Fruit fly (Drosophila melanogaster) whole organism, embryonic: ENCODE data around the gene Gas8.

Experiments
- Adf1 ChIP-seq: fragments of 200-800 bp; sonication (Bioruptor generic); IDR thresholded peaks from 2 replicates; pipeline ENCODE4 v1.3.6; 2022; ENCODE audit warnings: missing biosample characterization, missing genetic modification characterization
- CG10274 ChIP-seq: fragments of 200-800 bp; sonication (Bioruptor generic); optimal IDR thresholded peaks from 3 replicates; lab custom pipeline; 2017; ENCODE audit warnings: missing biosample characterization, mild to moderate bottlenecking, missing genetic modification characterization
- CG10565 ChIP-seq: fragments of 200-800 bp; sonication (Bioruptor generic); optimal IDR thresholded peaks from 3 replicates; lab custom pipeline; 2016; ENCODE audit warnings: missing biosample characterization, mild to moderate bottlenecking, missing genetic modification characterization
- CG11456 ChIP-seq: fragments of 200-800 bp; sonication (Bioruptor generic); IDR thresholded peaks from 3 replicates; pipeline ENCODE4 v1.3.6; 2022; ENCODE audit warnings: missing biosample characterization, missing genetic modification characterization
- CG12104 ChIP-seq: fragments of 200-800 bp; sonication (Bioruptor generic); optimal IDR thresholded peaks from 3 replicates; lab custom pipeline; 2016; ENCODE audit warnings: missing biosample characterization, missing genetic modification characterization
- CG12219 ChIP-seq: fragments of 200-800 bp; sonication (Bioruptor generic); optimal IDR thresholded peaks from 3 replicates; lab custom pipeline; 2018; ENCODE audit warnings: missing biosample characterization, mild to moderate bottlenecking, missing genetic modification characterization
- CG1529 ChIP-seq: fragments of 200-800 bp; sonication (Bioruptor generic); optimal IDR thresholded peaks from 3 replicates; lab custom pipeline; 2018; ENCODE audit warnings: missing biosample characterization, missing genetic modification characterization
- CG15696 ChIP-seq: fragments of 200-800 bp; sonication (Bioruptor generic); optimal IDR thresholded peaks from 2 replicates; lab custom pipeline; 2019; ENCODE audit warnings: missing biosample characterization, mild to moderate bottlenecking, missing genetic modification characterization, moderate library complexity
- CG1603 ChIP-seq: fragments of 200-800 bp; sonication (Bioruptor generic); optimal IDR thresholded peaks from 2 replicates; lab custom pipeline; 2019; ENCODE audit warnings: missing biosample characterization, mild to moderate bottlenecking, missing genetic modification characterization, moderate library complexity
- CG1647 ChIP-seq: fragments of 200-800 bp; sonication (Bioruptor generic); optimal IDR thresholded peaks from 3 replicates; lab custom pipeline; 2016; ENCODE audit warnings: missing biosample characterization, missing genetic modification characterization
- CG16813 ChIP-seq: fragments of 200-800 bp; sonication (Bioruptor generic); IDR thresholded peaks from 3 replicates; pipeline ENCODE4 v1.3.6; 2022; ENCODE audit warnings: missing biosample characterization, missing genetic modification characterization; ENCODE audit not compliant: partially characterized antibody
- CG18764 ChIP-seq: fragments of 200-800 bp; sonication (Bioruptor generic); optimal IDR thresholded peaks from 3 replicates; lab custom pipeline; 2016; ENCODE audit warnings: missing biosample characterization, missing genetic modification characterization
- CG2712 ChIP-seq: fragments of 200-800 bp; optimal IDR thresholded peaks from 3 replicates; lab custom pipeline; 2019; ENCODE audit warnings: missing biosample characterization, mild to moderate bottlenecking, missing genetic modification characterization, moderate library complexity
- CG32767 ChIP-seq: fragments of 200-800 bp; sonication (Bioruptor generic); IDR thresholded peaks from 2 replicates; pipeline ENCODE4 v1.3.6; 2022; ENCODE audit warnings: missing biosample characterization, missing genetic modification characterization
- CG3847 ChIP-seq: fragments of 200-800 bp; sonication (Bioruptor generic); IDR thresholded peaks from 2 replicates; pipeline ENCODE4 v1.3.6; 2022; ENCODE audit warnings: missing biosample characterization, missing genetic modification characterization
- CG42726 ChIP-seq: fragments of 200-800 bp; sonication (Bioruptor generic); IDR thresholded peaks from 2 replicates; pipeline ENCODE4 v1.3.6; 2022; ENCODE audit warnings: missing biosample characterization, missing genetic modification characterization; ENCODE audit not compliant: partially characterized antibody
- CG4360 ChIP-seq: fragments of 200-800 bp; sonication (Bioruptor generic); IDR thresholded peaks from 2 replicates; pipeline ENCODE4 v1.3.6; 2022; ENCODE audit warnings: missing biosample characterization, missing genetic modification characterization
- CG7839 ChIP-seq: fragments of 200-800 bp; sonication (Bioruptor generic); optimal IDR thresholded peaks from 3 replicates; lab custom pipeline; 2018; ENCODE audit warnings: missing biosample characterization, mild to moderate bottlenecking, missing genetic modification characterization, moderate library complexity
- Dll ChIP-seq: fragments of 200-800 bp; sonication (Bioruptor generic); IDR thresholded peaks from 4 replicates; pipeline ENCODE4 v1.3.6; 2022; ENCODE audit warnings: missing biosample characterization, missing genetic modification characterization; ENCODE audit not compliant: partially characterized antibody
- Ets97D ChIP-seq: fragments of 200-800 bp; sonication (Bioruptor generic); optimal IDR thresholded peaks from 3 replicates; lab custom pipeline; 2016; ENCODE audit warnings: missing biosample characterization, missing genetic modification characterization
- Fer1 ChIP-seq: fragments of 200-800 bp; sonication (Bioruptor generic); optimal IDR thresholded peaks from 2 replicates; lab custom pipeline; 2017; ENCODE audit warnings: missing biosample characterization, mild to moderate bottlenecking, missing genetic modification characterization
- HLH3B ChIP-seq: fragments of 200-800 bp; sonication (Bioruptor generic); IDR thresholded peaks from 2 replicates; pipeline ENCODE4 v1.3.6; 2022; ENCODE audit warnings: missing biosample characterization, missing genetic modification characterization
- Hmx ChIP-seq: fragments of 200-800 bp; sonication (Bioruptor generic); optimal IDR thresholded peaks from 2 replicates; lab custom pipeline; 2016; ENCODE audit warnings: missing biosample characterization, missing genetic modification characterization
- Lim3 ChIP-seq: fragments of 200-800 bp; sonication (Bioruptor generic); IDR thresholded peaks from 2 replicates; pipeline ENCODE4 v1.3.6; 2022; ENCODE audit warnings: missing biosample characterization, missing genetic modification characterization
- NC2α ChIP-seq: fragments of 200-800 bp; sonication (Bioruptor generic); optimal IDR thresholded peaks from 2 replicates; lab custom pipeline; 2016; ENCODE audit warnings: missing biosample characterization, missing genetic modification characterization
- NFAT ChIP-seq: fragments of 200-800 bp; sonication (Bioruptor generic); IDR thresholded peaks from 2 replicates; pipeline ENCODE4 v1.3.6; 2022; ENCODE audit warnings: missing biosample characterization, missing genetic modification characterization
- Trl ChIP-seq, 3 experiments: fragments of >200 bp in 2 of 3; fragments of 200-800 bp in 1 of 3; sonication (Bioruptor generic) in 1 of 3; optimal IDR thresholded peaks; 2 replicates in 1 of 3; 3 replicates in 2 of 3; lab custom pipeline; 2016 to 2017; ENCODE audit warnings: missing biosample characterization in 1 of 3, missing genetic modification characterization in 1 of 3
- ase ChIP-seq: fragments of 200-800 bp; sonication (Bioruptor generic); IDR thresholded peaks from 3 replicates; pipeline ENCODE4 v1.3.6; 2022; ENCODE audit warnings: missing biosample characterization, missing genetic modification characterization
- bab2 ChIP-seq: fragments of 200-800 bp; sonication (Bioruptor generic); optimal IDR thresholded peaks from 2 replicates; lab custom pipeline; 2016; ENCODE audit warnings: missing biosample characterization, missing genetic modification characterization
- bigmax ChIP-seq: fragments of 200-800 bp; sonication (Bioruptor generic); optimal IDR thresholded peaks from 2 replicates; lab custom pipeline; 2018; ENCODE audit warnings: missing biosample characterization, mild to moderate bottlenecking, missing genetic modification characterization
- cad ChIP-seq: fragments of >200 bp; optimal IDR thresholded peaks from 2 replicates; lab custom pipeline; 2017; ENCODE audit warnings: missing biosample characterization, missing genetic modification characterization
- ci ChIP-seq: fragments of 200-800 bp; sonication (Bioruptor generic); IDR thresholded peaks from 3 replicates; pipeline ENCODE4 v1.3.6; 2022; ENCODE audit warnings: missing biosample characterization, missing genetic modification characterization
- dm ChIP-seq: fragments of 200-800 bp; sonication (Bioruptor generic); optimal IDR thresholded peaks from 3 replicates; lab custom pipeline; 2016; ENCODE audit warnings: missing biosample characterization, missing genetic modification characterization
- ems ChIP-seq: fragments of 200-800 bp; sonication (Bioruptor generic); optimal IDR thresholded peaks from 3 replicates; lab custom pipeline; 2016; ENCODE audit warnings: missing biosample characterization, missing genetic modification characterization
- ewg ChIP-seq: fragments of 200-800 bp; sonication (Bioruptor generic); optimal IDR thresholded peaks from 3 replicates; lab custom pipeline; 2017; ENCODE audit warnings: mild to moderate bottlenecking, missing biosample characterization, missing genetic modification reagents, missing genetic modification characterization
- gfzf ChIP-seq: fragments of 200-800 bp; sonication (Bioruptor generic); optimal IDR thresholded peaks from 2 replicates; lab custom pipeline; 2016; ENCODE audit warnings: missing biosample characterization, mild to moderate bottlenecking, missing genetic modification characterization, moderate library complexity
- h ChIP-seq: fragments of >200 bp; optimal IDR thresholded peaks from 2 replicates; lab custom pipeline; 2017
- jumu ChIP-seq: fragments of 200-800 bp; sonication (Bioruptor generic); optimal IDR thresholded peaks from 3 replicates; lab custom pipeline; 2016; ENCODE audit warnings: missing biosample characterization, missing genetic modification characterization
- luna ChIP-seq: fragments of 200-800 bp; sonication (Bioruptor generic); optimal IDR thresholded peaks from 2 replicates; lab custom pipeline; 2016; ENCODE audit warnings: missing biosample characterization, missing genetic modification characterization
- pan ChIP-seq, 4 experiments: fragments of >200 bp in 3 of 4; fragments of 200-800 bp in 1 of 4; sonication (Bioruptor generic) in 1 of 4; optimal IDR thresholded peaks in 3 of 4; IDR thresholded peaks in 1 of 4; 2 replicates each; pipeline versions ENCODE4 v1.3.6 to Lab custom; 2017 to 2022; ENCODE audit warnings: missing biosample characterization in 2 of 4, missing genetic modification characterization in 2 of 4, mixed read lengths in 1 of 4
- pita ChIP-seq: fragments of 200-800 bp; sonication (Bioruptor generic); optimal IDR thresholded peaks from 2 replicates; lab custom pipeline; 2017; ENCODE audit warnings: missing biosample characterization, mild to moderate bottlenecking, missing genetic modification characterization
- ranshi ChIP-seq: fragments of 200-800 bp; sonication (Bioruptor generic); IDR thresholded peaks from 2 replicates; pipeline ENCODE4 v1.3.6; 2022; ENCODE audit warnings: missing biosample characterization, missing genetic modification characterization
- sc ChIP-seq, 3 experiments: fragments of >200 bp in 2 of 3; fragments of 200-800 bp in 1 of 3; sonication (Bioruptor generic) in 1 of 3; optimal IDR thresholded peaks; 2 replicates in 2 of 3; 3 replicates in 1 of 3; lab custom pipeline; 2017; ENCODE audit warnings: mild to moderate bottlenecking in 1 of 3, missing biosample characterization in 1 of 3, missing genetic modification characterization in 1 of 3, missing genetic modification reagents in 1 of 3
- sens ChIP-seq: fragments of 200-800 bp; sonication (Bioruptor generic); peaks from one replicate; lab custom pipeline; 2016; ENCODE audit warnings: missing biosample characterization, missing genetic modification characterization
- sna ChIP-seq: fragments of 200-800 bp; sonication (Bioruptor generic); IDR thresholded peaks from 2 replicates; pipeline ENCODE4 v1.3.6; 2022; ENCODE audit warnings: missing biosample characterization, missing genetic modification characterization; ENCODE audit not compliant: partially characterized antibody
- so ChIP-seq: fragments of 200-800 bp; sonication (Bioruptor generic); IDR thresholded peaks from 3 replicates; pipeline ENCODE4 v1.3.6; 2022; ENCODE audit warnings: missing biosample characterization, missing genetic modification characterization
- sob ChIP-seq: fragments of 200-800 bp; sonication (Bioruptor generic); IDR thresholded peaks from 2 replicates; pipeline ENCODE4 v1.3.6; 2022; ENCODE audit warnings: missing biosample characterization, missing genetic modification characterization
- sr ChIP-seq: fragments of 200-800 bp; sonication (Bioruptor generic); IDR thresholded peaks from 3 replicates; pipeline ENCODE4 v1.3.6; 2022; ENCODE audit warnings: missing biosample characterization, missing genetic modification characterization
- trem ChIP-seq: fragments of 200-800 bp; optimal IDR thresholded peaks from 3 replicates; lab custom pipeline; 2019; ENCODE audit warnings: missing biosample characterization, mild to moderate bottlenecking, missing genetic modification characterization, moderate library complexity
- unpg ChIP-seq: fragments of 200-800 bp; sonication (Bioruptor generic); optimal IDR thresholded peaks from 3 replicates; lab custom pipeline; 2018; ENCODE audit warnings: missing biosample characterization, mild to moderate bottlenecking, missing genetic modification characterization, moderate library complexity
- vfl ChIP-seq: fragments of 200-800 bp; sonication (Bioruptor generic); optimal IDR thresholded peaks from 2 replicates; lab custom pipeline; 2016; ENCODE audit warnings: missing biosample characterization, missing genetic modification characterization

The Gas8 gene

dm6 chrX:3548568-3548967 lies 43.9 kb upstream of the Gas8 start (continued):
- TF ChIP-seq CG2712 (tag; lab: Kevin White, UChicago) (no peak), sr (GFP tag; lab: Robert Waterston, UW) (no peak), jumu (GFP tag; lab: Kevin White, UChicago) (no peak), ase (GFP tag; lab: Robert Waterston, UW) (no peak), CG1603 (tag; lab: Kevin White, UChicago) (peak; percentile 23), ci (GFP tag; lab: Robert Waterston, UW) (0 out of 3 replicates have a peak, but pooled peaks have one; percentile 34), NC2α (no peak), CG10274 (no peak), gfzf (no peak), ranshi (peak; percentile 53; the same call in 1 of the 2 replicates), ewg (GFP tag; lab: Kevin White, UChicago) (no peak), Adf1 (no peak), CG42726 (GFP tag; lab: Robert Waterston, UW) (no peak), CG3847 (GFP tag; lab: Robert Waterston, UW) (peak; percentile 29; the same call in 1 of the 2 replicates), Dll (GFP tag; lab: Robert Waterston, UW) (no peak), h (lab: Kevin White, UChicago) (no peak), CG4360 (GFP tag; lab: Robert Waterston, UW) (no peak), bigmax (GFP tag; lab: Kevin White, UChicago) (no peak), CG32767 (GFP tag; lab: Robert Waterston, UW) (no peak), CG7839 (peak; percentile 35), Ets97D (GFP tag; lab: Kevin White, UChicago) (no peak), vfl (no peak), CG1529 (GFP tag; lab: Kevin White, UChicago) (no peak), NFAT (no peak), CG12104 (GFP tag; lab: Kevin White, UChicago) (no peak), CG15696 (no peak), trem (tag; lab: Kevin White, UChicago) (no peak), pita (no peak), bab2 (GFP tag; lab: Kevin White, UChicago) (peak; percentile 1), pan (optimal IDR thresholded peaks at IDR 0.05; lab: Kevin White, UChicago) (no peak), pan (GFP tag; optimal IDR thresholded peaks at IDR 0.05 in 1 of 2, IDR thresholded peaks at IDR 0.05 in 1 of 2) (peak in 1 of 2 experiments; percentile 6), Hmx (GFP tag; lab: Kevin White, UChicago) (no peak), CG12219 (GFP tag; lab: Kevin White, UChicago) (no peak), Fer1 (GFP tag; lab: Kevin White, UChicago) (peak; percentile 10), sna (GFP tag; lab: Robert Waterston, UW) (no peak), CG18764 (GFP tag; lab: Kevin White, UChicago) (no peak), HLH3B (GFP tag; lab: Robert Waterston, UW) (peak; percentile 30; the same call in 1 of the 2 replicates), CG11456 (no peak), CG1647 (GFP tag; lab: Kevin White, UChicago) (no peak), sob (no peak), dm (GFP tag; lab: Kevin White, UChicago) (no peak), cad (GFP tag; lab: Kevin White, UChicago) (no peak), sens (GFP tag; lab: Kevin White, UChicago) (peak; percentile 31), Lim3 (GFP tag; lab: Robert Waterston, UW) (no peak), unpg (peak; percentile 3), so (GFP tag; lab: Robert Waterston, UW) (no peak), luna (GFP tag; lab: Kevin White, UChicago) (no peak), ems (GFP tag; lab: Kevin White, UChicago) (no peak), sc (optimal IDR thresholded peaks at IDR 0.05; lab: Kevin White, UChicago) (no peak), sc (GFP tag; optimal IDR thresholded peaks at IDR 0.05; lab: Kevin White, UChicago) (no peak), CG10565 (GFP tag; lab: Kevin White, UChicago) (no peak), Trl (optimal IDR thresholded peaks at IDR 0.05; lab: Kevin White, UChicago) (no peak), Trl (GFP tag; optimal IDR thresholded peaks at IDR 0.05; lab: Kevin White, UChicago) (no peak), CG16813 (GFP tag; lab: Robert Waterston, UW) (no peak)
